Worm (Caenorhabditis elegans): ENCODE results near the gene pcyt-2.2.

The pcyt-2.2 gene

ce11 chrX:7867307-7867706 is 16.8 kb upstream of the pcyt-2.2 start:
- no peak for TF ChIP-seq jun-1 (tag; optimal IDR thresholded peaks at IDR 0.05)
- TF ChIP-seq unc-62 (GFP tag; optimal IDR thresholded peaks at IDR 0.05 in 1 of 2) = peak in 1 of 2 experiments; percentile 96
- no peak for TF ChIP-seq unc-62 (tag; optimal IDR thresholded peaks at IDR 0.05)
- TF ChIP-seq dmd-6 (GFP tag; IDR thresholded peaks at IDR 0.05) = no peak
- peak; percentile 9 for TF ChIP-seq aha-1 (tag)
- TF ChIP-seq dve-1 (tag; optimal IDR thresholded peaks at IDR 0.05; ENCODE audit: insufficient read depth) = peak; percentile 1
- TF ChIP-seq hif-1 (tag; optimal IDR thresholded peaks at IDR 0.05) = peak in 1 of 2 experiments; percentile 52
- TF ChIP-seq daf-16 (GFP tag; optimal IDR thresholded peaks at IDR 0.05) = no peak
- TF ChIP-seq daf-16 (tag; optimal IDR thresholded peaks at IDR 0.05) = peak; percentile 55

ce11 chrX:7873350-7873749 is 10.7 kb upstream of the pcyt-2.2 start:
- TF ChIP-seq zfp-2 (tag; optimal IDR thresholded peaks at IDR 0.05) = no peak
- peak in 1 of 2 experiments; percentile 51 for TF ChIP-seq unc-62 (GFP tag; optimal IDR thresholded peaks at IDR 0.05 in 1 of 2)
- no peak for TF ChIP-seq unc-62 (tag; optimal IDR thresholded peaks at IDR 0.05)
- no peak for TF ChIP-seq lir-3 (tag; optimal IDR thresholded peaks at IDR 0.05)
- TF ChIP-seq mes-2 (tag; optimal IDR thresholded peaks at IDR 0.05; ENCODE audit: poor library complexity, severe bottlenecking) = no peak
- no peak for TF ChIP-seq pqm-1 (tag; optimal IDR thresholded peaks at IDR 0.05)

ce11 chrX:7875854-7876253 is 8.2 kb upstream of the pcyt-2.2 start, which contains the start of gene cca-1:
Gene cca-1 (minus strand): TSS chrX:7875954.
- TF ChIP-seq jun-1 (tag; optimal IDR thresholded peaks at IDR 0.05) (no peak), nhr-237 (tag; optimal IDR thresholded peaks at IDR 0.05) (no peak), nhr-6 (tag; optimal IDR thresholded peaks at IDR 0.05) (no peak)

DNA sequence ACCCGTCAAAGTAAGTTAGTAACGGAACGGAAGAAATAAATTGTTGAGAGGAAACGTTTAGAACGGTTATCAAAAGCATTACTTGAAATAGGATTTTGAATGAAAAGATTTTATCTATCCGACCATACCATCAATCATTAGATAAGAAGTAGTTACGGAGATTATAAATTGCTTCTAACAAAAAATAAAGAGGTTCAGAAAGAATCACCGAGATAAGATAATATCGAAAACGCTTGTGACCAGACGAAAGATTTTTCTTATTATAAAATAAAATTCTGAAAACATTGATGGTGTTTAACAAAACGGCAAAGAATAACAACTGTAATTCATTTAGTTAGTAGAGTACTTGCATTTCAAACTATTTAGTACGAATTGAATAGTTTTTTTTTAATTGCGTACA is 3.2 kb upstream of the pcyt-2.2 start, which contains the start of gene C39D10.8:
C39D10.8 (minus strand) TSS at position 101 of the 400 bp plus-strand sequence.
- TF ChIP-seq mes-2 (tag; optimal IDR thresholded peaks at IDR 0.05; ENCODE audit: poor library complexity, severe bottlenecking) = no peak
- TF ChIP-seq unc-62 (GFP tag; optimal IDR thresholded peaks at IDR 0.05 in 1 of 2) = peak in 1 of 2 experiments; percentile 29
- TF ChIP-seq unc-62 (tag; optimal IDR thresholded peaks at IDR 0.05) = no peak

ce11 chrX:7881307-7881706 is 2.8 kb upstream of the pcyt-2.2 start:
- TF ChIP-seq aha-1 (tag) (peak; percentile 82), unc-62 (GFP tag; optimal IDR thresholded peaks at IDR 0.05 in 1 of 2) (peak in 1 of 2 experiments; percentile 15), unc-62 (tag; optimal IDR thresholded peaks at IDR 0.05) (no peak), ceh-82 (tag; optimal IDR thresholded peaks at IDR 0.05) (no peak), nhr-6 (tag; optimal IDR thresholded peaks at IDR 0.05) (peak; percentile 75)

ce11 chrX:7886200-7886599 is 2.1 kb downstream of the pcyt-2.2 start:
- TF ChIP-seq nhr-76 (tag; optimal IDR thresholded peaks at IDR 0.05) (no peak), unc-62 (GFP tag; optimal IDR thresholded peaks at IDR 0.05 in 1 of 2) (peak in 1 of 2 experiments; percentile 63), unc-62 (tag; optimal IDR thresholded peaks at IDR 0.05) (no peak), aha-1 (tag) (peak; percentile 23)

ce11 chrX:7888915-7889314 is 4.8 kb downstream of the pcyt-2.2 start, which contains the start of gene C39D10.2:
Gene C39D10.2 (plus strand): TSS chrX:7889215.
- TF ChIP-seq ama-1 (optimal IDR thresholded peaks at IDR 0.05) (no peak), hif-1 (tag; optimal IDR thresholded peaks at IDR 0.05) (no peak), tra-1 (GFP tag; IDR thresholded peaks at IDR 0.05) (no peak), nhr-42 (GFP tag; IDR thresholded peaks at IDR 0.05) (no peak), pqm-1 (tag; optimal IDR thresholded peaks at IDR 0.05) (no peak), lin-38 (GFP tag; IDR thresholded peaks at IDR 0.05) (no peak), nhr-10 (tag; optimal IDR thresholded peaks at IDR 0.05) (no peak), ceh-62 (tag; optimal IDR thresholded peaks at IDR 0.05) (no peak), zfp-2 (tag; optimal IDR thresholded peaks at IDR 0.05) (no peak)

DNA sequence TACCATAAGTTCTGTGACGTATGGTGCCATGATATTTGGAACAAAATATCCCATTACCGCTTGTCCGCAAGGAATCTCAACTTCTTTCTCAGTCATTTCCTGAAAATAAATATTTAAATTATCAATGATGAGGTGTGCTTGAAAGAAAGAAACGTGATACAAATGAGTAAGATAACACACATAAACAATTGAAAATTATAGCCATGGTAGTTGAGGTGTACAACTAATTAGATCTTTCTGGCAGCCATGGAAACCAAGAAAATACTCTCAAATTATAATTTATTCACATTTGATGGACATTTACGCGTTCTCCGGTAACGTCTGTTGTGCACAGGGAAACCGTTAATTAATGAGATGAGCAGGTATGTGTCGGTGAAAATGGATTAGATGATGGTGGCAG is 8.2 kb downstream of the pcyt-2.2 start, which contains the start of gene C39D10.5:
C39D10.5 (minus strand) TSS at position 101 of the 400 bp plus-strand sequence.
- TF ChIP-seq dmd-6 (GFP tag; IDR thresholded peaks at IDR 0.05) (no peak), hlh-30 (tag; optimal IDR thresholded peaks at IDR 0.05; ENCODE audit: insufficient read depth) (no peak)

Measured in whole organism, L4 larva.